Fruit fly (Drosophila melanogaster) whole organism, embryonic: Measurements from ENCODE around the gene CG12766.

Experiments used
- Antp ChIP-seq: fragments of 200-800 bp; sonication (Bioruptor generic); optimal IDR thresholded peaks from 3 replicates; lab custom pipeline; 2016; ENCODE audit warnings: missing biosample characterization, missing genetic modification characterization
- Asciz ChIP-seq: fragments of 200-800 bp; sonication (Bioruptor generic); optimal IDR thresholded peaks from 2 replicates; lab custom pipeline; 2017; ENCODE audit warnings: missing biosample characterization, mild to moderate bottlenecking, missing genetic modification characterization, missing genetic modification reagents
- Atf6 ChIP-seq: fragments of 200-800 bp; sonication (Bioruptor generic); IDR thresholded peaks from 2 replicates; pipeline ENCODE4 v1.3.6; 2022; ENCODE audit warnings: missing biosample characterization, missing genetic modification characterization
- Awh ChIP-seq: fragments of 200-800 bp; sonication (Bioruptor generic); IDR thresholded peaks from 2 replicates; pipeline ENCODE4, ENCODE4 v1.3.6; 2022; ENCODE audit warnings: missing biosample characterization, missing genetic modification characterization
- Bteb2 ChIP-seq: fragments of 200-800 bp; sonication (Bioruptor generic); optimal IDR thresholded peaks from 2 replicates; lab custom pipeline; 2016; ENCODE audit warnings: missing biosample characterization, missing genetic modification characterization
- C15 ChIP-seq: fragments of 200-800 bp; sonication (Bioruptor generic); IDR thresholded peaks from 3 replicates; pipeline ENCODE4 v1.3.6; 2022; ENCODE audit warnings: missing biosample characterization, missing genetic modification characterization
- CG10274 ChIP-seq: fragments of 200-800 bp; sonication (Bioruptor generic); optimal IDR thresholded peaks from 3 replicates; lab custom pipeline; 2017; ENCODE audit warnings: missing biosample characterization, mild to moderate bottlenecking, missing genetic modification characterization
- CG10959 ChIP-seq: fragments of 200-800 bp; sonication (Bioruptor generic); IDR thresholded peaks from 2 replicates; pipeline ENCODE4 v1.3.6; 2022; ENCODE audit warnings: missing biosample characterization, missing genetic modification characterization
- CG11247 ChIP-seq: fragments of 200-800 bp; sonication (Bioruptor generic); IDR thresholded peaks from 2 replicates; pipeline ENCODE4 v1.3.6; 2022; ENCODE audit warnings: missing biosample characterization, missing genetic modification characterization
- CG13296 ChIP-seq: fragments of 200-800 bp; sonication (Bioruptor generic); optimal IDR thresholded peaks from 3 replicates; lab custom pipeline; 2018; ENCODE audit warnings: missing biosample characterization, mild to moderate bottlenecking, missing genetic modification characterization
- CG13424 ChIP-seq: fragments of 200-800 bp; sonication (Bioruptor generic); optimal IDR thresholded peaks from 2 replicates; lab custom pipeline; 2019; ENCODE audit warnings: missing biosample characterization, mild to moderate bottlenecking, missing genetic modification characterization, moderate library complexity
- CG1529 ChIP-seq: fragments of 200-800 bp; sonication (Bioruptor generic); optimal IDR thresholded peaks from 3 replicates; lab custom pipeline; 2018; ENCODE audit warnings: missing biosample characterization, missing genetic modification characterization
- CG15601 ChIP-seq: fragments of 200-800 bp; sonication (Bioruptor generic); optimal IDR thresholded peaks from 3 replicates; lab custom pipeline; 2019; ENCODE audit warnings: missing biosample characterization, mild to moderate bottlenecking, missing genetic modification characterization, moderate library complexity
- CG17385 ChIP-seq: fragments of 200-800 bp; sonication (Bioruptor generic); optimal IDR thresholded peaks from 3 replicates; lab custom pipeline; 2018; ENCODE audit warnings: missing biosample characterization, mild to moderate bottlenecking, missing genetic modification characterization
- CG42726 ChIP-seq: fragments of 200-800 bp; sonication (Bioruptor generic); IDR thresholded peaks from 2 replicates; pipeline ENCODE4 v1.3.6; 2022; ENCODE audit warnings: missing biosample characterization, missing genetic modification characterization; ENCODE audit not compliant: partially characterized antibody
- CG4282 ChIP-seq: fragments of 200-800 bp; sonication (Bioruptor generic); optimal IDR thresholded peaks from 2 replicates; lab custom pipeline; 2016; ENCODE audit warnings: missing biosample characterization, missing genetic modification characterization
- CG6254 ChIP-seq: fragments of 200-800 bp; sonication (Bioruptor generic); optimal IDR thresholded peaks from 3 replicates; lab custom pipeline; 2017; ENCODE audit warnings: mild to moderate bottlenecking, missing biosample characterization, missing genetic modification reagents, missing genetic modification characterization
- CG6683 ChIP-seq: fragments of 200-800 bp; sonication (Bioruptor generic); optimal IDR thresholded peaks from 2 replicates; lab custom pipeline; 2017; ENCODE audit warnings: missing biosample characterization, mild to moderate bottlenecking, missing genetic modification characterization, missing genetic modification reagents
- CG6791 ChIP-seq: fragments of 200-800 bp; sonication (Bioruptor generic); IDR thresholded peaks from 3 replicates; pipeline ENCODE4 v1.3.6; 2022; ENCODE audit warnings: missing biosample characterization, missing genetic modification characterization; ENCODE audit not compliant: partially characterized antibody
- Camta ChIP-seq: fragments of 200-800 bp; sonication (Bioruptor generic); optimal IDR thresholded peaks from 2 replicates; lab custom pipeline; 2016; ENCODE audit warnings: missing biosample characterization, missing genetic modification characterization
- D ChIP-seq, 2 experiments: fragments of 200-800 bp in 1 of 2; fragments of >200 bp in 1 of 2; sonication (Bioruptor generic) in 1 of 2; optimal IDR thresholded peaks; 2 replicates in 1 of 2; 3 replicates in 1 of 2; lab custom pipeline; 2017; ENCODE audit warnings: mild to moderate bottlenecking in 1 of 2, missing biosample characterization in 1 of 2, missing genetic modification characterization in 1 of 2, missing genetic modification reagents in 1 of 2
- Dfd ChIP-seq, 2 experiments: fragments of >200 bp; optimal IDR thresholded peaks; 2 replicates each; lab custom pipeline; 2017; ENCODE audit warnings: missing biosample characterization in 2 of 2, missing genetic modification characterization in 2 of 2
- Doc3 ChIP-seq: fragments of 200-800 bp; sonication (Bioruptor generic); IDR thresholded peaks from 3 replicates; pipeline ENCODE4 v1.3.6; 2022; ENCODE audit warnings: missing biosample characterization, missing genetic modification characterization; ENCODE audit not compliant: partially characterized antibody
- Fer1 ChIP-seq: fragments of 200-800 bp; sonication (Bioruptor generic); optimal IDR thresholded peaks from 2 replicates; lab custom pipeline; 2017; ENCODE audit warnings: missing biosample characterization, mild to moderate bottlenecking, missing genetic modification characterization
- HLH54F ChIP-seq: fragments of 200-800 bp; sonication (Bioruptor generic); optimal IDR thresholded peaks from 3 replicates; lab custom pipeline; 2016; ENCODE audit warnings: missing biosample characterization, missing genetic modification characterization
- Hand ChIP-seq: fragments of 200-800 bp; sonication (Bioruptor generic); optimal IDR thresholded peaks from 2 replicates; lab custom pipeline; 2017; ENCODE audit warnings: mild to moderate bottlenecking, missing biosample characterization, missing genetic modification reagents, missing genetic modification characterization
- Jarid2 ChIP-seq: fragments of 200-800 bp; sonication (Bioruptor generic); optimal IDR thresholded peaks from 3 replicates; lab custom pipeline; 2017; ENCODE audit warnings: mild to moderate bottlenecking, missing biosample characterization, missing genetic modification reagents, missing genetic modification characterization
- Mrtf ChIP-seq: fragments of 200-800 bp; sonication (Bioruptor generic); IDR thresholded peaks from 3 replicates; pipeline ENCODE4 v1.3.6; 2022; ENCODE audit warnings: missing biosample characterization, missing genetic modification characterization
- Ravus ChIP-seq: fragments of 200-800 bp; sonication (Bioruptor generic); IDR thresholded peaks from 2 replicates; pipeline ENCODE4 v1.3.6; 2022; ENCODE audit warnings: missing biosample characterization, missing genetic modification characterization
- Spps ChIP-seq: fragments of 200-800 bp; sonication (Bioruptor generic); optimal IDR thresholded peaks from 2 replicates; lab custom pipeline; 2018; ENCODE audit warnings: missing biosample characterization, mild to moderate bottlenecking, missing genetic modification characterization
- ac ChIP-seq: fragments of 200-800 bp; sonication (Bioruptor generic); optimal IDR thresholded peaks from 3 replicates; lab custom pipeline; 2017; ENCODE audit warnings: missing biosample characterization, mild to moderate bottlenecking, missing genetic modification characterization
- ase ChIP-seq: fragments of 200-800 bp; sonication (Bioruptor generic); IDR thresholded peaks from 3 replicates; pipeline ENCODE4 v1.3.6; 2022; ENCODE audit warnings: missing biosample characterization, missing genetic modification characterization
- cas ChIP-seq: fragments of 200-800 bp; sonication (Bioruptor generic); IDR thresholded peaks from 2 replicates; pipeline ENCODE4 v1.3.6; 2022; ENCODE audit warnings: missing biosample characterization, missing genetic modification characterization
- cato ChIP-seq: fragments of 200-800 bp; sonication (Bioruptor generic); optimal IDR thresholded peaks from 2 replicates; lab custom pipeline; 2016; ENCODE audit warnings: missing biosample characterization, missing genetic modification characterization, borderline replicate concordance
- chm ChIP-seq: fragments of 200-800 bp; sonication (Bioruptor generic); IDR thresholded peaks from 2 replicates; pipeline ENCODE4 v1.3.6; 2022; ENCODE audit warnings: missing biosample characterization, missing genetic modification characterization
- corto ChIP-seq: fragments of 200-800 bp; sonication (Bioruptor generic); optimal IDR thresholded peaks from 2 replicates; lab custom pipeline; 2016; ENCODE audit warnings: missing biosample characterization, mild to moderate bottlenecking, missing genetic modification characterization, moderate library complexity
- dm ChIP-seq: fragments of 200-800 bp; sonication (Bioruptor generic); optimal IDR thresholded peaks from 3 replicates; lab custom pipeline; 2016; ENCODE audit warnings: missing biosample characterization, missing genetic modification characterization
- fd102C ChIP-seq: fragments of 200-800 bp; sonication (Bioruptor generic); optimal IDR thresholded peaks from 2 replicates; lab custom pipeline; 2018; ENCODE audit warnings: missing biosample characterization, mild to moderate bottlenecking, missing genetic modification characterization, moderate library complexity
- fu2 ChIP-seq: fragments of 200-800 bp; sonication (Bioruptor generic); optimal IDR thresholded peaks from 2 replicates; lab custom pipeline; 2016; ENCODE audit warnings: missing biosample characterization, missing genetic modification characterization
- ham ChIP-seq: fragments of 200-800 bp; sonication (Bioruptor generic); IDR thresholded peaks from 2 replicates; pipeline ENCODE4 v1.3.6; 2022; ENCODE audit warnings: missing biosample characterization, missing genetic modification characterization
- hth ChIP-seq: fragments of >200 bp; optimal IDR thresholded peaks from 2 replicates; lab custom pipeline; 2017; ENCODE audit warnings: inconsistent platforms
- jing ChIP-seq: fragments of 200-800 bp; sonication (Bioruptor generic); optimal IDR thresholded peaks from 2 replicates; lab custom pipeline; 2018; ENCODE audit warnings: missing biosample characterization, mild to moderate bottlenecking, missing genetic modification characterization
- klu ChIP-seq: fragments of 200-800 bp; sonication (Bioruptor generic); IDR thresholded peaks from 2 replicates; pipeline ENCODE4 v1.3.6; 2022; ENCODE audit warnings: missing biosample characterization, missing genetic modification characterization
- knrl ChIP-seq: fragments of 200-800 bp; sonication (Bioruptor generic); IDR thresholded peaks from 3 replicates; pipeline ENCODE4 v1.3.6; 2022; ENCODE audit warnings: missing biosample characterization, missing genetic modification characterization; ENCODE audit not compliant: partially characterized antibody
- pfk ChIP-seq: fragments of 200-800 bp; sonication (Bioruptor generic); optimal IDR thresholded peaks from 2 replicates; lab custom pipeline; 2018; ENCODE audit warnings: missing biosample characterization, mild to moderate bottlenecking, missing genetic modification characterization, moderate library complexity
- phol ChIP-seq: fragments of 200-800 bp; sonication (Bioruptor generic); optimal IDR thresholded peaks from 3 replicates; lab custom pipeline; 2018; ENCODE audit warnings: missing biosample characterization, mild to moderate bottlenecking, missing genetic modification characterization, moderate library complexity
- repo ChIP-seq: fragments of 200-800 bp; sonication (Bioruptor generic); optimal IDR thresholded peaks from 2 replicates; lab custom pipeline; 2016; ENCODE audit warnings: missing biosample characterization, missing genetic modification characterization
- so ChIP-seq: fragments of 200-800 bp; sonication (Bioruptor generic); IDR thresholded peaks from 3 replicates; pipeline ENCODE4 v1.3.6; 2022; ENCODE audit warnings: missing biosample characterization, missing genetic modification characterization

The CG12766 gene

DNA sequence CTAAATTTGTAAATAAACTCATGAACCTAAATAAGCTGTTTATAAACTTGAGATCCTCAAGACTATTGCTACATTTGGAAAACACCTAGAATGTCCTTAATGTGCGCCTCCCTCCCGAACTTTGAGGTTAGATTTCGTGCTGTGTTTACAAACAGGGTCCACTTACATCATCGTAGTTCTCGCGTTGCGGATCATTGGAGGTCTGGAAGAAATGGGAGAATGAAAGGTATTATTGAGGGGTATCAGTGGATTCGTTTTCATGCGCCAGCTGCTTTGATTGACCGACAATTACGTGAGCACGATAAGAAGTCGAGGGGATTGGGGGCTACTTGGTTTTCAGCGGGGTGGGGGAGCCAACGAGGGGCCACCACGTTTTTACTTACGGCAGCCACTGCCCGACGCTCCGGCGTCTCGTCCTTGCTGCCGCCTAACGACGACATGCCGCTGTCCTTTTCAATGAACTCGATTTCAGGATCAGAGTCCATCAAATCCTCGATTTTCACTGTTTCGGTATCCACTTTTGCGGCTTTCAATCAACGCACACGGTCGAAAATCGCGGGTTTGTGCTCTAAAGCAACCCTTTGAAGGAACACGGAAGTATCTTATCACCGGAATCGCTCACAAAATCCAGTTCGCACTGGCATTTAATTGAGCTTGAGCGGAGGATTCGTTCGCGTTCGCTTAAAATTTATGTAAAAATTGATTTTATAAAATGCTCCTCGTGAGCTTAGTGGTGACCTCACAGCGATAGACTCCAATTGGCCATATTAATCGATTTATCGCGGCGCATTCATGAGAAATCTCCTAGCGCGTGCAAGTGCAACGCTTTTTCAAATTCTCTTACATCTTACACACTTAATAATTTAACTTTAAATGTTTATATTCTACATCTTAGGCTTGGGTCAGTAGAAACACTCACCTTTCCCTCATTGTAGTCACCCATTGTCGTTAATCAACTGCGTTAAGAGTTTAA lies 30.8 kb downstream of the CG12766 start (continued):
- TF ChIP-seq CG42726 (GFP tag; lab: Robert Waterston, UW) (peak; percentile 73), Awh (GFP tag; lab: Robert Waterston, UW) (no peak), knrl (GFP tag; lab: Robert Waterston, UW) (peak; percentile 59), Doc3 (GFP tag; lab: Robert Waterston, UW) (peak; percentile 51; the same call in 2 of the 3 replicates), Bteb2 (GFP tag; lab: Kevin White, UChicago) (no peak), CG17385 (GFP tag; lab: Kevin White, UChicago) (no peak), Hand (GFP tag; lab: Kevin White, UChicago) (no peak), chm (no peak), pfk (GFP tag; lab: Kevin White, UChicago) (no peak), cato (GFP tag; lab: Kevin White, UChicago) (no peak), dm (peak; percentile 41), C15 (GFP tag; lab: Robert Waterston, UW) (no peak), Antp (GFP tag; lab: Kevin White, UChicago) (no peak), CG1529 (GFP tag; lab: Kevin White, UChicago) (no peak), ham (GFP tag; lab: Robert Waterston, UW) (no peak), cas (GFP tag; lab: Robert Waterston, UW) (no peak), Atf6 (GFP tag; lab: Robert Waterston, UW) (no peak), Ravus (GFP tag; lab: Robert Waterston, UW) (no peak), CG6254 (GFP tag; lab: Kevin White, UChicago) (no peak), Asciz (GFP tag; lab: Kevin White, UChicago) (no peak), ac (no peak), Jarid2 (GFP tag; lab: Kevin White, UChicago) (no peak), HLH54F (GFP tag; lab: Kevin White, UChicago) (no peak), jing (GFP tag; lab: Kevin White, UChicago) (no peak), Dfd (GFP tag; optimal IDR thresholded peaks at IDR 0.05; lab: Kevin White, UChicago) (no peak), Fer1 (GFP tag; lab: Kevin White, UChicago) (no peak), phol (tag; lab: Kevin White, UChicago) (peak; percentile 20), CG15601 (tag; lab: Kevin White, UChicago) (no peak), CG6791 (GFP tag; lab: Robert Waterston, UW) (peak; percentile 60; the same call in 1 of the 3 replicates), Spps (tag; lab: Kevin White, UChicago) (no peak), Mrtf (no peak), D (optimal IDR thresholded peaks at IDR 0.05; lab: Kevin White, UChicago) (no peak), D (GFP tag; optimal IDR thresholded peaks at IDR 0.05; lab: Kevin White, UChicago) (no peak), Camta (GFP tag; lab: Kevin White, UChicago) (no peak), ase (GFP tag; lab: Robert Waterston, UW) (no peak), klu (no peak), so (GFP tag; lab: Robert Waterston, UW) (no peak), fd102C (GFP tag; lab: Kevin White, UChicago) (no peak), CG4282 (GFP tag; lab: Kevin White, UChicago) (no peak), CG10959 (GFP tag; lab: Robert Waterston, UW) (no peak), CG13296 (GFP tag; lab: Kevin White, UChicago) (no peak), repo (no peak), fu2 (no peak), CG10274 (GFP tag; lab: Kevin White, UChicago) (no peak), CG6683 (GFP tag; lab: Kevin White, UChicago) (no peak), CG11247 (GFP tag; lab: Robert Waterston, UW) (no peak), CG13424 (tag; lab: Kevin White, UChicago) (no peak), hth (lab: Kevin White, UChicago) (no peak), corto (no peak)
